Fruit fly (Drosophila melanogaster) whole organism, embryonic: ENCODE results near the gene CG33172.

Experiments
- Atf-2 ChIP-seq: fragments of 200-800 bp; sonication (Bioruptor generic); optimal IDR thresholded peaks from 2 replicates; lab custom pipeline; 2016; ENCODE audit warnings: missing biosample characterization, missing genetic modification characterization
- BtbVII ChIP-seq: fragments of 200-800 bp; sonication (Bioruptor generic); optimal IDR thresholded peaks from 3 replicates; lab custom pipeline; 2017; ENCODE audit warnings: missing biosample characterization, mild to moderate bottlenecking, missing genetic modification characterization
- CG10979 ChIP-seq: fragments of 200-800 bp; sonication (Bioruptor generic); optimal IDR thresholded peaks from 2 replicates; lab custom pipeline; 2018; ENCODE audit warnings: missing biosample characterization, mild to moderate bottlenecking, missing genetic modification characterization, moderate library complexity
- CG11723 ChIP-seq: fragments of 200-800 bp; sonication (Bioruptor generic); optimal IDR thresholded peaks from 2 replicates; lab custom pipeline; 2017; ENCODE audit warnings: missing biosample characterization, mild to moderate bottlenecking, missing genetic modification characterization
- CG14050 ChIP-seq: fragments of 200-800 bp; sonication (Bioruptor generic); IDR thresholded peaks from 3 replicates; pipeline ENCODE4 v1.3.6; 2022; ENCODE audit warnings: missing biosample characterization, missing genetic modification characterization
- CG14710 ChIP-seq: fragments of 200-800 bp; sonication (Bioruptor generic); optimal IDR thresholded peaks from 3 replicates; lab custom pipeline; 2019; ENCODE audit warnings: missing biosample characterization, mild to moderate bottlenecking, missing genetic modification characterization, moderate library complexity
- CG15696 ChIP-seq: fragments of 200-800 bp; sonication (Bioruptor generic); optimal IDR thresholded peaks from 2 replicates; lab custom pipeline; 2019; ENCODE audit warnings: missing biosample characterization, mild to moderate bottlenecking, missing genetic modification characterization, moderate library complexity
- CG17612 ChIP-seq: fragments of 200-800 bp; sonication (Bioruptor generic); IDR thresholded peaks from 2 replicates; pipeline ENCODE4 v1.3.6; 2022; ENCODE audit warnings: missing biosample characterization, missing genetic modification characterization
- CG2712 ChIP-seq: fragments of 200-800 bp; optimal IDR thresholded peaks from 3 replicates; lab custom pipeline; 2019; ENCODE audit warnings: missing biosample characterization, mild to moderate bottlenecking, missing genetic modification characterization, moderate library complexity
- CG34376 ChIP-seq: fragments of 200-800 bp; sonication (Bioruptor generic); optimal IDR thresholded peaks from 2 replicates; lab custom pipeline; 2018; ENCODE audit warnings: missing biosample characterization, mild to moderate bottlenecking, missing genetic modification characterization
- CG6254 ChIP-seq: fragments of 200-800 bp; sonication (Bioruptor generic); optimal IDR thresholded peaks from 3 replicates; lab custom pipeline; 2017; ENCODE audit warnings: mild to moderate bottlenecking, missing biosample characterization, missing genetic modification reagents, missing genetic modification characterization
- CG7271 ChIP-seq: fragments of 200-800 bp; sonication (Bioruptor generic); optimal IDR thresholded peaks from 2 replicates; lab custom pipeline; 2018; ENCODE audit warnings: missing biosample characterization, mild to moderate bottlenecking, missing genetic modification characterization, moderate library complexity
- CG8089 ChIP-seq: fragments of 200-800 bp; sonication (Bioruptor generic); optimal IDR thresholded peaks from 3 replicates; lab custom pipeline; 2016; ENCODE audit warnings: missing biosample characterization, missing genetic modification characterization
- CG9932 ChIP-seq: fragments of 200-800 bp; sonication (Bioruptor generic); IDR thresholded peaks from 2 replicates; pipeline ENCODE4 v1.3.6; 2022; ENCODE audit warnings: missing biosample characterization, missing genetic modification characterization
- D19A ChIP-seq: fragments of 200-800 bp; optimal IDR thresholded peaks from 3 replicates; lab custom pipeline; 2019; ENCODE audit warnings: missing biosample characterization, mild to moderate bottlenecking, missing genetic modification characterization, moderate library complexity
- Dad ChIP-seq: fragments of 200-800 bp; sonication (Bioruptor generic); optimal IDR thresholded peaks from 3 replicates; lab custom pipeline; 2016; ENCODE audit warnings: missing biosample characterization, missing genetic modification characterization
- Dip2 ChIP-seq: fragments of 200-800 bp; sonication (Bioruptor generic); IDR thresholded peaks from 2 replicates; pipeline ENCODE4 v1.3.6; 2022; ENCODE audit warnings: missing biosample characterization, missing genetic modification characterization
- Doc2 ChIP-seq: fragments of 200-800 bp; sonication (Bioruptor generic); IDR thresholded peaks from 2 replicates; pipeline ENCODE4 v1.3.6; 2022; ENCODE audit warnings: missing biosample characterization, missing genetic modification characterization
- Fer1 ChIP-seq: fragments of 200-800 bp; sonication (Bioruptor generic); optimal IDR thresholded peaks from 2 replicates; lab custom pipeline; 2017; ENCODE audit warnings: missing biosample characterization, mild to moderate bottlenecking, missing genetic modification characterization
- HLH3B ChIP-seq: fragments of 200-800 bp; sonication (Bioruptor generic); IDR thresholded peaks from 2 replicates; pipeline ENCODE4 v1.3.6; 2022; ENCODE audit warnings: missing biosample characterization, missing genetic modification characterization
- Hey ChIP-seq: fragments of 200-800 bp; sonication (Bioruptor generic); optimal IDR thresholded peaks from 3 replicates; lab custom pipeline; 2018; ENCODE audit warnings: missing biosample characterization, mild to moderate bottlenecking, missing genetic modification characterization
- Kr ChIP-seq: fragments of 200-800 bp; sonication (Bioruptor generic); optimal IDR thresholded peaks from 2 replicates; lab custom pipeline; 2017; ENCODE audit warnings: missing biosample characterization, mild to moderate bottlenecking, missing genetic modification characterization
- Meics ChIP-seq: fragments of 200-800 bp; sonication (Bioruptor generic); optimal IDR thresholded peaks from 2 replicates; lab custom pipeline; 2017; ENCODE audit warnings: missing biosample characterization, mild to moderate bottlenecking, missing genetic modification characterization
- Mes4 ChIP-seq: fragments of 200-800 bp; sonication (Bioruptor generic); optimal IDR thresholded peaks from 2 replicates; lab custom pipeline; 2016; ENCODE audit warnings: missing biosample characterization, missing genetic modification characterization
- NC2α ChIP-seq: fragments of 200-800 bp; sonication (Bioruptor generic); optimal IDR thresholded peaks from 2 replicates; lab custom pipeline; 2016; ENCODE audit warnings: missing biosample characterization, missing genetic modification characterization
- Nf-YB ChIP-seq: fragments of 200-800 bp; sonication (Bioruptor generic); optimal IDR thresholded peaks from 3 replicates; lab custom pipeline; 2019; ENCODE audit warnings: missing biosample characterization, mild to moderate bottlenecking, missing genetic modification characterization, moderate library complexity
- Sry-δ ChIP-seq: fragments of 200-800 bp; sonication (Bioruptor generic); optimal IDR thresholded peaks from 2 replicates; lab custom pipeline; 2016; ENCODE audit warnings: missing biosample characterization, missing genetic modification characterization
- TFAM ChIP-seq: fragments of 200-800 bp; sonication (Bioruptor generic); optimal IDR thresholded peaks from 2 replicates; lab custom pipeline; 2017; ENCODE audit warnings: missing biosample characterization, missing genetic modification characterization, inconsistent platforms
- Trl ChIP-seq, 3 experiments: fragments of >200 bp in 2 of 3; fragments of 200-800 bp in 1 of 3; sonication (Bioruptor generic) in 1 of 3; optimal IDR thresholded peaks; 2 replicates in 1 of 3; 3 replicates in 2 of 3; lab custom pipeline; 2016 to 2017; ENCODE audit warnings: missing biosample characterization in 1 of 3, missing genetic modification characterization in 1 of 3
- ap ChIP-seq: fragments of 200-800 bp; sonication (Bioruptor generic); IDR thresholded peaks from 2 replicates; pipeline ENCODE4 v1.3.6; 2022; ENCODE audit warnings: missing biosample characterization, missing genetic modification characterization
- bowl ChIP-seq: fragments of 200-800 bp; sonication (Bioruptor generic); IDR thresholded peaks from 2 replicates; pipeline ENCODE4 v1.3.6; 2022; ENCODE audit warnings: missing biosample characterization, missing genetic modification characterization
- br ChIP-seq: fragments of >200 bp; optimal IDR thresholded peaks from 2 replicates; lab custom pipeline; 2017
- chinmo ChIP-seq: fragments of 200-800 bp; sonication (Bioruptor generic); IDR thresholded peaks from 4 replicates; pipeline ENCODE4 v1.3.6; 2022; ENCODE audit warnings: missing biosample characterization, missing genetic modification characterization; ENCODE audit not compliant: partially characterized antibody
- dysf ChIP-seq: fragments of 200-800 bp; sonication (Bioruptor generic); IDR thresholded peaks from 3 replicates; pipeline ENCODE4 v1.3.6; 2022; ENCODE audit warnings: missing biosample characterization, missing genetic modification characterization
- eve ChIP-seq, 2 experiments: fragments of >200 bp; optimal IDR thresholded peaks; 2 replicates each; lab custom pipeline; 2017; ENCODE audit warnings: missing biosample characterization in 2 of 2, missing genetic modification characterization in 2 of 2
- gfzf ChIP-seq: fragments of 200-800 bp; sonication (Bioruptor generic); optimal IDR thresholded peaks from 2 replicates; lab custom pipeline; 2016; ENCODE audit warnings: missing biosample characterization, mild to moderate bottlenecking, missing genetic modification characterization, moderate library complexity
- gt ChIP-seq: fragments of 200-800 bp; sonication (Bioruptor generic); IDR thresholded peaks from 2 replicates; pipeline ENCODE4 v1.3.6; 2022; ENCODE audit warnings: missing biosample characterization, missing genetic modification characterization
- ken ChIP-seq: fragments of 200-800 bp; sonication (Bioruptor generic); IDR thresholded peaks from 3 replicates; pipeline ENCODE4 v1.3.6; 2022; ENCODE audit warnings: missing biosample characterization, missing genetic modification characterization
- nom ChIP-seq: fragments of 200-800 bp; sonication (Bioruptor generic); optimal IDR thresholded peaks from 2 replicates; lab custom pipeline; 2017; ENCODE audit warnings: missing biosample characterization, missing genetic modification characterization, mild to moderate bottlenecking, moderate library complexity, missing genetic modification reagents
- peb ChIP-seq: fragments of 200-800 bp; sonication (Bioruptor generic); IDR thresholded peaks from 2 replicates; pipeline ENCODE4 v1.3.6; 2022; ENCODE audit warnings: missing biosample characterization, missing genetic modification characterization
- pfk ChIP-seq: fragments of 200-800 bp; sonication (Bioruptor generic); optimal IDR thresholded peaks from 2 replicates; lab custom pipeline; 2018; ENCODE audit warnings: missing biosample characterization, mild to moderate bottlenecking, missing genetic modification characterization, moderate library complexity
- prd ChIP-seq, 3 experiments: fragments of >200 bp in 2 of 3; fragments of 200-800 bp in 1 of 3; sonication (Bioruptor generic) in 1 of 3; optimal IDR thresholded peaks in 2 of 3; IDR thresholded peaks in 1 of 3; 2 replicates in 2 of 3; 3 replicates in 1 of 3; pipeline versions ENCODE4 v1.3.6 to Lab custom; 2017 to 2022; ENCODE audit warnings: missing biosample characterization in 1 of 3, missing genetic modification characterization in 1 of 3
- rib ChIP-seq: fragments of 200-800 bp; sonication (Bioruptor generic); IDR thresholded peaks from 2 replicates; pipeline ENCODE4 v1.3.6; 2022; ENCODE audit warnings: missing biosample characterization, missing genetic modification characterization
- sc ChIP-seq, 3 experiments: fragments of >200 bp in 2 of 3; fragments of 200-800 bp in 1 of 3; sonication (Bioruptor generic) in 1 of 3; optimal IDR thresholded peaks; 2 replicates in 2 of 3; 3 replicates in 1 of 3; lab custom pipeline; 2017; ENCODE audit warnings: mild to moderate bottlenecking in 1 of 3, missing biosample characterization in 1 of 3, missing genetic modification characterization in 1 of 3, missing genetic modification reagents in 1 of 3
- sna ChIP-seq: fragments of 200-800 bp; sonication (Bioruptor generic); IDR thresholded peaks from 2 replicates; pipeline ENCODE4 v1.3.6; 2022; ENCODE audit warnings: missing biosample characterization, missing genetic modification characterization; ENCODE audit not compliant: partially characterized antibody
- stwl ChIP-seq: fragments of 200-800 bp; sonication (Bioruptor generic); optimal IDR thresholded peaks from 3 replicates; lab custom pipeline; 2018; ENCODE audit warnings: missing biosample characterization, mild to moderate bottlenecking, missing genetic modification characterization, moderate library complexity
- tup ChIP-seq: fragments of 200-800 bp; sonication (Bioruptor generic); optimal IDR thresholded peaks from 2 replicates; lab custom pipeline; 2016; ENCODE audit warnings: missing biosample characterization, mild to moderate bottlenecking, missing genetic modification characterization, moderate library complexity
- vvl ChIP-seq: fragments of 200-800 bp; sonication (Bioruptor generic); IDR thresholded peaks from 2 replicates; pipeline ENCODE4 v1.3.6; 2022; ENCODE audit warnings: missing biosample characterization, missing genetic modification characterization

Gene CG33172

DNA sequence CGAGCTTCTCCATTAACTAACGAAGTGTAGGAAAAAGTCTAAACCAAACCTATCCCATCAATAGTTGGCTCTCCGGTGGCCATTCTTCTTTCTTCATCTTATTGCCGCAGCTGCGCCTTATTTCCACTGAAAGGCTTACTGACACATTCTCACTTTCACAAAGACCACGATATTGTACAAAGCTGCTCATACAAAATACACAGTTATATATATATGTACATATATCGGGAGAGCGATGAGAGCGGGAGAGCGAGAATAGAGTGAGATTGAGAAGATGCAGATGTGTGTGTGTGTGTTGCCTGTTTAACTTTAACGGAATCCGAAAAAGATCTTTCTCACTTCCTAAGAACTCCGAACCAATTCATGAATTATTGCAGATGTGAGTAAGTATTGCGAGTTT is 43.8 kb downstream of the CG33172 start (continued):
- TF ChIP-seq Trl (optimal IDR thresholded peaks at IDR 0.05; lab: Kevin White, UChicago) (peak; percentile 85 to 90), Trl (GFP tag; optimal IDR thresholded peaks at IDR 0.05; lab: Kevin White, UChicago) (no peak), CG34376 (GFP tag; lab: Kevin White, UChicago) (no peak), CG14710 (no peak), Nf-YB (GFP tag; lab: Kevin White, UChicago) (no peak), Sry-δ (GFP tag; lab: Kevin White, UChicago) (no peak), HLH3B (GFP tag; lab: Robert Waterston, UW) (no peak), CG10979 (tag; lab: Kevin White, UChicago) (no peak), CG14050 (GFP tag; lab: Robert Waterston, UW) (no peak), bowl (GFP tag; lab: Robert Waterston, UW) (no peak), pfk (GFP tag; lab: Kevin White, UChicago) (no peak), gt (GFP tag; lab: Robert Waterston, UW) (no peak), Dip2 (no peak), ap (GFP tag; lab: Robert Waterston, UW) (no peak), eve (GFP tag; optimal IDR thresholded peaks at IDR 0.05; lab: Kevin White, UChicago) (no peak), NC2α (GFP tag; lab: Kevin White, UChicago) (no peak), CG7271 (tag; lab: Kevin White, UChicago) (no peak), TFAM (GFP tag; lab: Kevin White, UChicago) (no peak), CG2712 (tag; lab: Kevin White, UChicago) (no peak), stwl (tag; lab: Kevin White, UChicago) (no peak), Kr (GFP tag; lab: Kevin White, UChicago) (no peak), CG8089 (GFP tag; lab: Kevin White, UChicago) (no peak), Hey (no peak), Mes4 (GFP tag; lab: Kevin White, UChicago) (no peak), BtbVII (GFP tag; lab: Kevin White, UChicago) (no peak), Fer1 (GFP tag; lab: Kevin White, UChicago) (no peak), CG6254 (GFP tag; lab: Kevin White, UChicago) (no peak), rib (GFP tag; lab: Robert Waterston, UW) (no peak), tup (no peak), Dad (no peak), Atf-2 (GFP tag; lab: Kevin White, UChicago) (no peak), Doc2 (GFP tag; lab: Robert Waterston, UW) (no peak), peb (GFP tag; lab: Robert Waterston, UW) (no peak), nom (GFP tag; lab: Kevin White, UChicago) (peak; percentile 20), gfzf (GFP tag; lab: Kevin White, UChicago) (no peak), dysf (GFP tag; lab: Robert Waterston, UW) (no peak), br (no peak), CG11723 (GFP tag; lab: Kevin White, UChicago) (no peak), CG9932 (GFP tag; lab: Robert Waterston, UW) (no peak), ken (GFP tag; lab: Robert Waterston, UW) (no peak), sc (optimal IDR thresholded peaks at IDR 0.05; lab: Kevin White, UChicago) (no peak), sc (GFP tag; optimal IDR thresholded peaks at IDR 0.05; lab: Kevin White, UChicago) (no peak), vvl (GFP tag; lab: Robert Waterston, UW) (no peak), D19A (tag; lab: Kevin White, UChicago) (peak; percentile 10), CG17612 (no peak), Meics (GFP tag; lab: Kevin White, UChicago) (no peak), prd (optimal IDR thresholded peaks at IDR 0.05; lab: Kevin White, UChicago) (no peak), prd (GFP tag; IDR thresholded peaks at IDR 0.05; lab: Robert Waterston, UW) (no peak), chinmo (GFP tag; lab: Robert Waterston, UW) (peak; percentile 75; the same call in 1 of the 4 replicates), sna (GFP tag; lab: Robert Waterston, UW) (no peak), CG15696 (tag; lab: Kevin White, UChicago) (no peak)
